Worm (Caenorhabditis elegans): ENCODE data around the gene F33D4.6.

DNA sequence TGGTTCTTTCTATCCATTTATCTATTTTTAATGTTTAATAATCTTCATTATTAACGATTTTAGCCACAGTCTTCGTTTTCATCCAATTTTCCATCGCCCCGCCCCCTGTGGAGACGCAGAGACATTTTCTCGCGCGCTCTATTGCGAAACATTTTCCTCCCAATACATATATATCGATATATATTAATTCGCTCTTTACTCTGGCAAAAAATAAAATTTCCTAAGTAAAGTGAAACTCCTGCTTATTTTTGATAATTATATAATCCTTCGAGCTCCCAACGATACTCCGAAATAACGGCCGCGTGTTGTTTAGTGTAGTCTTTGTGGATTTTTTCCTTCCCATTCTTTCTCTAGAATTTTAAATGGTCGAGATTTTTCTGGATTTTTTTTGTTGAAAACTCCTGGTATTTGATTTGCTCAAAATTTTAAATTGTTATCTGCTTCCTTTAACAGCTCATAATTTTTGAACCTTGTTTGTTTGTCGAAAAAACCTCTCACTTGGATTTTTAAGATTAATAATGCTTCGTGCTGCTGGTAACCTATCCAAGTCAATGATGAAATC, 10.7 kb upstream of the F33D4.6 start, which contains the start of gene sucg-1:
- TF ChIP-seq dmd-4 (tag; optimal IDR thresholded peaks at IDR 0.05; ENCODE audit: borderline replicate concordance) (no peak), T23F11.4 (GFP tag; optimal IDR thresholded peaks at IDR 0.05) (no peak), pqm-1 (tag; optimal IDR thresholded peaks at IDR 0.05) (no peak), ceh-18 (tag; optimal IDR thresholded peaks at IDR 0.05) (no peak)
